Worm (Caenorhabditis elegans) whole organism, L4 larva: ENCODE measurements around the gene mrps-9.
A peak's percentile ranks its signal among the peaks of the same experiment; 100 is the strongest.

Experiments
- ceh-62 ChIP-seq: sonication (generic microtip); optimal IDR thresholded peaks from 2 replicates; lab custom pipeline; 2017; ENCODE audit warnings: missing biosample characterization, missing genetic modification characterization
- dmd-8 ChIP-seq: fragments of 200-800 bp; sonication (Bioruptor generic); IDR thresholded peaks from 2 replicates; pipeline ENCODE4 v1.3.6; 2022; ENCODE audit warnings: missing genetic modification characterization, missing compliant biosample characterization
- unc-130 ChIP-seq: sonication (generic microtip); optimal IDR thresholded peaks from 2 replicates; lab custom pipeline; 2016; ENCODE audit warnings: missing genetic modification reagents, missing genetic modification characterization, missing compliant biosample characterization
- unc-62 ChIP-seq, 3 experiments: fragments of 150-350 bp in 1 of 3; sonication (generic microtip); optimal IDR thresholded peaks in 2 of 3; peaks in 1 of 3; 1 replicate in 1 of 3; 2 replicates in 2 of 3; lab custom pipeline; 2014 to 2017; ENCODE audit warnings: missing biosample characterization in 3 of 3, missing genetic modification characterization in 3 of 3, missing genetic modification reagents in 3 of 3, missing genotype in 1 of 3

- TF ChIP-seq ceh-62 (tag; lab: Kevin White, UChicago) (no peak), unc-130 (no peak), unc-62 (GFP tag; optimal IDR thresholded peaks at IDR 0.05 in 1 of 2; lab: Kevin White, UChicago) (peak in 1 of 2 experiments; percentile 95), unc-62 (tag; optimal IDR thresholded peaks at IDR 0.05; lab: Kevin White, UChicago) (no peak), dmd-8 (no peak)
Measured at ce11 chrIII:8240948-8241347, 24.9 kb upstream of the mrps-9 start.
